ENCODE assay signal across 2 worm cellular contexts in genomic region chrV:7196498-7196966, ce11.
TF ChIP-seq lines count a peak whose summit lies in the region.

Gene F09G2.2 (plus strand): TSS chrV:7196916.

TF ChIP-seq in whole organism, L1 larva, 84 proteins besides CTCF, POLR2A, EP300 and RAD21 (continued from another document):
- TF ChIP-seq unc-30 (tag; optimal IDR thresholded peaks at IDR 0.05; lab: Kevin White, UChicago) (no peak), fkh-8 (tag; optimal IDR thresholded peaks at IDR 0.05; lab: Kevin White, UChicago) (peak; percentile 90), ceh-8 (GFP tag; optimal IDR thresholded peaks at IDR 0.05; lab: Kevin White, UChicago) (peak; percentile 72), ztf-4 (tag; optimal IDR thresholded peaks at IDR 0.05; lab: Kevin White, UChicago) (peak; percentile 69), nhr-71 (tag; optimal IDR thresholded peaks at IDR 0.05; lab: Kevin White, UChicago) (peak; percentile 95), C16A3.4 (tag; optimal IDR thresholded peaks at IDR 0.05; lab: Kevin White, UChicago) (peak; percentile 95), sox-4 (tag; optimal IDR thresholded peaks at IDR 0.05; lab: Kevin White, UChicago) (no peak), lin-35 (GFP tag; optimal IDR thresholded peaks at IDR 0.05; lab: Kevin White, UChicago) (peak; percentile 96 to 97), unc-62 (GFP tag; optimal IDR thresholded peaks at IDR 0.05; lab: Kevin White, UChicago) (no peak), C34B4.2 (tag; optimal IDR thresholded peaks at IDR 0.05; lab: Kevin White, UChicago) (no peak), ets-5 (GFP tag; IDR thresholded peaks at IDR 0.05; lab: Robert Waterston, UW) (no peak), snpc-4 (tag; optimal IDR thresholded peaks at IDR 0.05; lab: Kevin White, UChicago) (peak; percentile 62), lir-3 (tag; optimal IDR thresholded peaks at IDR 0.05; lab: Kevin White, UChicago; ENCODE audit: poor library complexity) (peak; percentile 29), nhr-47 (tag; optimal IDR thresholded peaks at IDR 0.05; lab: Kevin White, UChicago) (peak; percentile 91), aha-1 (tag; optimal IDR thresholded peaks at IDR 0.05; lab: Kevin White, UChicago) (no peak), egl-13 (tag; optimal IDR thresholded peaks at IDR 0.05; lab: Kevin White, UChicago) (peak; percentile 74), nhr-77 (tag; optimal IDR thresholded peaks at IDR 0.05; lab: Kevin White, UChicago) (peak; percentile 86), efl-1 (optimal IDR thresholded peaks at IDR 0.05; lab: Kevin White, UChicago) (peak; percentile 91), efl-1 (GFP tag; optimal IDR thresholded peaks at IDR 0.05 in 1 of 2; lab: Kevin White, UChicago) (peak; percentile 89 to 99), nhr-84 (tag; optimal IDR thresholded peaks at IDR 0.05; lab: Kevin White, UChicago) (no peak), zag-1 (tag; optimal IDR thresholded peaks at IDR 0.05; lab: Kevin White, UChicago) (no peak), ceh-90 (tag; optimal IDR thresholded peaks at IDR 0.05; lab: Kevin White, UChicago) (no peak), ceh-88 (GFP tag; IDR thresholded peaks at IDR 0.05; lab: Robert Waterston, UW) (peak; percentile 74), lin-14 (GFP tag; optimal IDR thresholded peaks at IDR 0.05; lab: Kevin White, UChicago) (peak; percentile 91), mep-1 (tag; optimal IDR thresholded peaks at IDR 0.05; lab: Kevin White, UChicago) (peak; percentile 95)

TF ChIP-seq in whole organism, young adult, 124 proteins besides CTCF, POLR2A, EP300 and RAD21 (continued from another document):
- TF ChIP-seq repo-1 (tag; optimal IDR thresholded peaks at IDR 0.05; lab: Kevin White, UChicago), result no peak
- no peak for TF ChIP-seq ztf-6 (GFP tag; IDR thresholded peaks at IDR 0.05; lab: Robert Waterston, UW)
- peak; percentile 2 for TF ChIP-seq ztf-22 (GFP tag; optimal IDR thresholded peaks at IDR 0.05; lab: Kevin White, UChicago)
- peak; percentile 55 for TF ChIP-seq him-1 (tag; optimal IDR thresholded peaks at IDR 0.05; lab: Kevin White, UChicago)
- TF ChIP-seq Y56A3A.18 (GFP tag; IDR thresholded peaks at IDR 0.05; lab: Robert Waterston, UW), result no peak
- TF ChIP-seq rec-8 (tag; optimal IDR thresholded peaks at IDR 0.05; lab: Kevin White, UChicago), result no peak
- TF ChIP-seq ceh-40 (GFP tag; IDR thresholded peaks at IDR 0.05; lab: Robert Waterston, UW), result no peak
- peak; percentile 14 for TF ChIP-seq atf-7 (tag; optimal IDR thresholded peaks at IDR 0.05; lab: Kevin White, UChicago)
- peak; percentile 95 for TF ChIP-seq madf-6 (GFP tag; IDR thresholded peaks at IDR 0.05; lab: Robert Waterston, UW)
- TF ChIP-seq ceh-58 (GFP tag; IDR thresholded peaks at IDR 0.05; lab: Robert Waterston, UW), result no peak
- TF ChIP-seq Y53F4B.3 (GFP tag; IDR thresholded peaks at IDR 0.05; lab: Robert Waterston, UW), result 0 out of 2 replicates have a peak, but pooled peaks have one; percentile 10
- 0 out of 2 replicates have a peak, but pooled peaks have one; percentile 48 for TF ChIP-seq hmg-20 (GFP tag; IDR thresholded peaks at IDR 0.05; lab: Robert Waterston, UW)
TF ChIP-seq in whole organism, young adult: peak in this region for 73.
